Fruit fly (Drosophila melanogaster) whole organism, adult: ENCODE data around the gene laf.

Experiments
- CG7101 ChIP-seq: fragments of 200-800 bp; sonication (Bioruptor generic); optimal IDR thresholded peaks from 2 replicates; lab custom pipeline; 2018; ENCODE audit warnings: missing biosample characterization, mild to moderate bottlenecking, missing genetic modification characterization, moderate library complexity
- cic ChIP-seq: fragments of 200-800 bp; sonication (Bioruptor generic); optimal IDR thresholded peaks from 2 replicates; lab custom pipeline; 2017; ENCODE audit warnings: missing biosample characterization, mild to moderate bottlenecking, missing genetic modification characterization, moderate library complexity
- cnc ChIP-seq, 2 experiments: fragments of >200 bp; optimal IDR thresholded peaks; 2 replicates each; lab custom pipeline; 2017
- kay ChIP-seq: fragments of 200-800 bp; sonication (Bioruptor generic); peaks from one replicate; lab custom pipeline; 2016; ENCODE audit warnings: missing biosample characterization, missing genetic modification characterization, borderline replicate concordance
- pad ChIP-seq: fragments of 200-800 bp; sonication (Bioruptor generic); optimal IDR thresholded peaks from 3 replicates; lab custom pipeline; 2017; ENCODE audit warnings: missing biosample characterization, missing genetic modification characterization, mild to moderate bottlenecking, moderate library complexity, missing genetic modification reagents

DNA sequence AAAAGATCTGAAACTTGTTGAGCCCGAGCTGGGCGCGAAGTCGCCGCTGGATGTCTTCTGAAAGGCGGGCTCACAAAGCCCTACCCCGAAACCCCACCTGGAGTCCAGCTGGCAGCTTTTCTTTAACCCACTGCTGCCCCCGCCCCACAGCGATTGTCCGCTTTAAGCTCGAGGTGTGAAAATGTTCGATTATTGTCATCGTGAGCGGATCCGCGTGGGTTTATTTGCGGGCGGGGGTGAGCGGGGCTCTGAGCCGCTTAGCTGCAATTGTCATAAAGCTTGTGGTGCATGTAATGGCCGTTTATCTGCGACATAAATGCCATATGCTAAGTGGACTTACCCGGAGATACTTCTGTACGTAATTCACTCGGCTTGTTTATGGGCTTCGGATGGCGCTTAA is 11.4 kb downstream of the laf start:
- no peak for TF ChIP-seq pad (GFP tag; lab: Kevin White, UChicago)
- no peak for TF ChIP-seq kay (GFP tag; lab: Kevin White, UChicago)
- TF ChIP-seq cic (GFP tag; lab: Kevin White, UChicago), result no peak
- no peak for TF ChIP-seq cnc (optimal IDR thresholded peaks at IDR 0.05; lab: Kevin White, UChicago)
- no peak for TF ChIP-seq CG7101 (tag; lab: Kevin White, UChicago)
